Worm (Caenorhabditis elegans) whole organism, L4/young adult: ENCODE data around the gene M163.1.

Experiments
- W03F9.2 ChIP-seq: fragments of 150-350 bp; optimal IDR thresholded peaks from 2 replicates; lab custom pipeline; 2014; ENCODE audit warnings: missing biosample characterization, missing genetic modification characterization
- dao-5 ChIP-seq: sonication (generic microtip); optimal IDR thresholded peaks from 2 replicates; lab custom pipeline; 2016; ENCODE audit warnings: missing genotype, missing genetic modification characterization, moderate library complexity, missing compliant biosample characterization
- him-1 ChIP-seq: sonication (generic microtip); optimal IDR thresholded peaks from 2 replicates; lab custom pipeline; 2016; ENCODE audit warnings: missing genotype, missing genetic modification reagents, missing genetic modification characterization, missing compliant biosample characterization

ce11 chrX:14523275-14523674 is 19.7 kb upstream of the M163.1 start, which contains the start of gene nspc-16:
- no peak for TF ChIP-seq him-1 (tag; lab: Kevin White, UChicago)
- no peak for TF ChIP-seq W03F9.2
- TF ChIP-seq dao-5 (tag; lab: Kevin White, UChicago) = no peak
